Worm (Caenorhabditis elegans) whole organism, L4/young adult: ENCODE results near the gene try-12.

Source experiments
- dao-5 ChIP-seq: sonication (generic microtip); optimal IDR thresholded peaks from 2 replicates; lab custom pipeline; 2016; ENCODE audit warnings: missing genotype, missing genetic modification characterization, moderate library complexity, missing compliant biosample characterization
- him-1 ChIP-seq: sonication (generic microtip); optimal IDR thresholded peaks from 2 replicates; lab custom pipeline; 2016; ENCODE audit warnings: missing genotype, missing genetic modification reagents, missing genetic modification characterization, missing compliant biosample characterization

ce11 chrV:7409599-7409998 lies 39.6 kb upstream of the try-12 start, which contains the start of gene R13D7.2:
- TF ChIP-seq him-1: no peak
- no peak for TF ChIP-seq dao-5 (tag; lab: Kevin White, UChicago)
